Worm (Caenorhabditis elegans): ENCODE results near the gene F44A6.3.

F44A6.3 gene

ce11 chrX:10206008-10206407, 6.6 kb upstream of the F44A6.3 start:
- TF ChIP-seq nhr-28 (tag; optimal IDR thresholded peaks at IDR 0.05) (no peak), ZK546.5 (tag; optimal IDR thresholded peaks at IDR 0.05) (no peak), nhr-25 (tag; optimal IDR thresholded peaks at IDR 0.05; ENCODE audit: borderline replicate concordance, insufficient read depth) (no peak), egl-43 (GFP tag; IDR thresholded peaks at IDR 0.05) (no peak), nhr-42 (GFP tag; IDR thresholded peaks at IDR 0.05) (no peak), tag-97 (GFP tag; IDR thresholded peaks at IDR 0.05) (0 out of 2 replicates have a peak, but pooled peaks have one; percentile 7), R02D3.7 (tag; optimal IDR thresholded peaks at IDR 0.05) (no peak), fkh-10 (GFP tag; optimal IDR thresholded peaks at IDR 0.05) (no peak), unc-62 (GFP tag; optimal IDR thresholded peaks at IDR 0.05 in 1 of 2) (peak in 1 of 2 experiments; percentile 69), unc-62 (tag; optimal IDR thresholded peaks at IDR 0.05) (no peak), daf-16 (GFP tag; optimal IDR thresholded peaks at IDR 0.05) (no peak), daf-16 (tag; optimal IDR thresholded peaks at IDR 0.05) (no peak)

- TF ChIP-seq sdz-12 (GFP tag; optimal IDR thresholded peaks at IDR 0.05) (no peak), aha-1 (tag) (peak; percentile 86), spr-1 (tag; optimal IDR thresholded peaks at IDR 0.05) (no peak), unc-62 (GFP tag; optimal IDR thresholded peaks at IDR 0.05 in 1 of 2) (peak in 1 of 2 experiments; percentile 20), unc-62 (tag; optimal IDR thresholded peaks at IDR 0.05) (no peak)
Measured at ce11 chrX:10208481-10208880, 4.1 kb upstream of the F44A6.3 start.

DNA sequence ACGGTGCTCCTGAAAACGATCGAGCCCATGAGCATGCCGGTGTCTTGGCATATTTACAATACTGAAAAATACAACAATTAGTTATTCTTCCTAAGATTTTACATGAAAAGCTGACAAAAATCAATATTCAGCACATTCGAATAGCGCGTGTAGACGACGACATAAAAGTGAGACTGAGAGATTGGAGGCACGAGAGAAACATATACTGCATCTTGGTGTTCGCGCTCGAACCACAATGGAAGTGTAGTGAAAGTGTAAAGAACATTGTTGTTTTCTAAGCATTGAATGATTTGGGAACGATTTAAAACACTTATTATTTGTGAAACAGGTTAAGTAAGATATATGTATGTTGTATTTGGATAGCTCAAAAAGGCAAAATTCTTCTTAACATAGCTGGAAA, 2.9 kb downstream of the F44A6.3 start, which contains the start of gene F44A6.4:
Gene F44A6.4, minus strand, starts transcription at position 67 of the 400 bp plus-strand sequence.
- TF ChIP-seq tra-1 (GFP tag; IDR thresholded peaks at IDR 0.05): no peak
- peak; percentile 58 for TF ChIP-seq hlh-30 (tag; optimal IDR thresholded peaks at IDR 0.05; ENCODE audit: insufficient read depth)
- TF ChIP-seq mdl-1 (tag; optimal IDR thresholded peaks at IDR 0.05): peak in 1 of 2 experiments; percentile 49
- TF ChIP-seq nhr-28 (tag; optimal IDR thresholded peaks at IDR 0.05): peak; percentile 60
- peak; percentile 26 for TF ChIP-seq mxl-3 (GFP tag; optimal IDR thresholded peaks at IDR 0.05)
- 0 out of 2 replicates have a peak, but pooled peaks have one; percentile 21 for TF ChIP-seq hmg-1.1 (GFP tag; IDR thresholded peaks at IDR 0.05)
- TF ChIP-seq nhr-42 (GFP tag; IDR thresholded peaks at IDR 0.05): no peak
- peak; percentile 5 for TF ChIP-seq dve-1 (tag; optimal IDR thresholded peaks at IDR 0.05; ENCODE audit: insufficient read depth)

- TF ChIP-seq daf-19 (GFP tag; conservative IDR thresholded peaks at IDR 0.05) (no peak), R02D3.7 (tag; optimal IDR thresholded peaks at IDR 0.05) (no peak), cey-2 (tag; optimal IDR thresholded peaks at IDR 0.05; ENCODE audit: borderline replicate concordance, insufficient read depth) (no peak), mes-2 (tag; optimal IDR thresholded peaks at IDR 0.05; ENCODE audit: poor library complexity, severe bottlenecking) (no peak), mxl-3 (GFP tag; optimal IDR thresholded peaks at IDR 0.05) (peak; percentile 36), hlh-30 (tag; optimal IDR thresholded peaks at IDR 0.05; ENCODE audit: insufficient read depth) (peak; percentile 52), dmd-6 (GFP tag; IDR thresholded peaks at IDR 0.05) (peak; percentile 25; the same call in 1 of the 2 replicates), daf-16 (GFP tag; optimal IDR thresholded peaks at IDR 0.05) (no peak), daf-16 (tag; optimal IDR thresholded peaks at IDR 0.05) (peak; percentile 71), nhr-6 (tag; optimal IDR thresholded peaks at IDR 0.05) (no peak), daf-12 (tag; optimal IDR thresholded peaks at IDR 0.05) (no peak), fos-1 (tag; optimal IDR thresholded peaks at IDR 0.05) (no peak), nhr-42 (GFP tag; IDR thresholded peaks at IDR 0.05) (no peak), dmd-8 (GFP tag; IDR thresholded peaks at IDR 0.05) (no peak), ceh-62 (tag; optimal IDR thresholded peaks at IDR 0.05) (no peak), dve-1 (tag; optimal IDR thresholded peaks at IDR 0.05; ENCODE audit: insufficient read depth) (peak; percentile 47), pqm-1 (tag; optimal IDR thresholded peaks at IDR 0.05) (peak; percentile 25), F44E2.7 (GFP tag; IDR thresholded peaks at IDR 0.05) (no peak), lsy-2 (tag; optimal IDR thresholded peaks at IDR 0.05) (no peak), arid-1 (GFP tag; conservative IDR thresholded peaks at IDR 0.05) (no peak), lin-38 (GFP tag; IDR thresholded peaks at IDR 0.05) (no peak), hmg-1.1 (GFP tag; IDR thresholded peaks at IDR 0.05) (no peak), T26A8.4 (GFP tag; IDR thresholded peaks at IDR 0.05) (peak; percentile 10; the same call in 1 of the 2 replicates), ceh-82 (tag; optimal IDR thresholded peaks at IDR 0.05) (no peak), nhr-77 (tag; optimal IDR thresholded peaks at IDR 0.05) (peak; percentile 18), nhr-48 (tag; optimal IDR thresholded peaks at IDR 0.05) (no peak), lin-29 (GFP tag; IDR thresholded peaks at IDR 0.05) (no peak), nhr-28 (tag; optimal IDR thresholded peaks at IDR 0.05) (peak; percentile 84), mdl-1 (tag; optimal IDR thresholded peaks at IDR 0.05) (peak in 1 of 2 experiments; percentile 8), attf-4 (tag; optimal IDR thresholded peaks at IDR 0.05) (no peak), dpl-1 (GFP tag; optimal IDR thresholded peaks at IDR 0.05) (no peak), hlh-11 (tag; optimal IDR thresholded peaks at IDR 0.05) (peak; percentile 65), mep-1 (tag; optimal IDR thresholded peaks at IDR 0.05) (peak; percentile 14)
Measured at ce11 chrX:10216344-10216743, 3.8 kb downstream of the F44A6.3 start.
